Worm (Caenorhabditis elegans) whole organism, L3 larva: Measurements from ENCODE around the gene C05A2.4.

Experiments
- aly-2 ChIP-seq: fragments of 150-350 bp; optimal IDR thresholded peaks from 2 replicates; lab custom pipeline; 2014; ENCODE audit warnings: missing biosample characterization, missing genetic modification characterization
- ceh-28 ChIP-seq: fragments of 150-350 bp; optimal IDR thresholded peaks from 2 replicates; lab custom pipeline; 2014; ENCODE audit warnings: missing biosample characterization, missing genetic modification reagents, missing genetic modification characterization
- ceh-9 ChIP-seq: sonication (generic microtip); optimal IDR thresholded peaks from 2 replicates; lab custom pipeline; 2018; ENCODE audit warnings: missing biosample characterization, missing genetic modification characterization
- lin-39 ChIP-seq: fragments of 150-350 bp; optimal IDR thresholded peaks from 2 replicates; lab custom pipeline; 2018; ENCODE audit warnings: missing biosample characterization, missing genetic modification reagents, missing genetic modification characterization
- mdl-1 ChIP-seq: fragments of 150-350 bp; optimal IDR thresholded peaks from 2 replicates; lab custom pipeline; 2014; ENCODE audit warnings: missing biosample characterization, missing genetic modification characterization

ce11 chrV:10664271-10664670 is 31.0 kb upstream of the C05A2.4 start:
- TF ChIP-seq ceh-28 (tag; lab: Kevin White, UChicago) (no peak), lin-39 (no peak), mdl-1 (tag; lab: Kevin White, UChicago) (no peak), aly-2 (tag; lab: Kevin White, UChicago) (no peak), ceh-9 (tag; lab: Kevin White, UChicago) (no peak)
